Fruit fly (Drosophila melanogaster) whole organism, embryonic: ENCODE measurements around the gene CG1764.
A peak's percentile ranks its signal among the peaks of the same experiment; 100 is the strongest.

ENCODE experiments used
- Atf6 ChIP-seq: fragments of 200-800 bp; sonication (Bioruptor generic); IDR thresholded peaks from 2 replicates; pipeline ENCODE4 v1.3.6; 2022; ENCODE audit warnings: missing biosample characterization, missing genetic modification characterization
- Blimp-1 ChIP-seq: fragments of 200-800 bp; sonication (Bioruptor generic); optimal IDR thresholded peaks from 3 replicates; lab custom pipeline; 2018; ENCODE audit warnings: missing biosample characterization, missing genetic modification characterization, mild to moderate bottlenecking, moderate library complexity, missing genetic modification reagents
- Bteb2 ChIP-seq: fragments of 200-800 bp; sonication (Bioruptor generic); optimal IDR thresholded peaks from 2 replicates; lab custom pipeline; 2016; ENCODE audit warnings: missing biosample characterization, missing genetic modification characterization
- CG12155 ChIP-seq: fragments of 200-800 bp; sonication (Bioruptor generic); optimal IDR thresholded peaks from 3 replicates; lab custom pipeline; 2016; ENCODE audit warnings: missing biosample characterization, missing genetic modification characterization
- CG12659 ChIP-seq: fragments of 200-800 bp; sonication (Bioruptor generic); optimal IDR thresholded peaks from 3 replicates; lab custom pipeline; 2017; ENCODE audit warnings: mild to moderate bottlenecking, missing biosample characterization, missing genetic modification reagents, missing genetic modification characterization
- CG15073 ChIP-seq: fragments of 200-800 bp; sonication (Bioruptor generic); optimal IDR thresholded peaks from 2 replicates; lab custom pipeline; 2016; ENCODE audit warnings: missing biosample characterization, missing genetic modification characterization
- CG15601 ChIP-seq: fragments of 200-800 bp; sonication (Bioruptor generic); optimal IDR thresholded peaks from 3 replicates; lab custom pipeline; 2019; ENCODE audit warnings: missing biosample characterization, mild to moderate bottlenecking, missing genetic modification characterization, moderate library complexity
- CG17328 ChIP-seq: fragments of 200-800 bp; sonication (Bioruptor generic); IDR thresholded peaks from 2 replicates; pipeline ENCODE4 v1.3.6; 2022; ENCODE audit warnings: missing biosample characterization, missing genetic modification characterization
- CG17568 ChIP-seq: fragments of 200-800 bp; sonication (Bioruptor generic); optimal IDR thresholded peaks from 2 replicates; lab custom pipeline; 2018; ENCODE audit warnings: missing biosample characterization, mild to moderate bottlenecking, missing genetic modification characterization, moderate library complexity
- CG3065 ChIP-seq: fragments of 200-800 bp; sonication (Bioruptor generic); optimal IDR thresholded peaks from 2 replicates; lab custom pipeline; 2016; ENCODE audit warnings: missing biosample characterization, missing genetic modification characterization
- CG31388 ChIP-seq: fragments of 200-800 bp; sonication (Bioruptor generic); optimal IDR thresholded peaks from 2 replicates; lab custom pipeline; 2016; ENCODE audit warnings: missing biosample characterization, missing genetic modification characterization
- CG3281 ChIP-seq: fragments of 200-800 bp; sonication (Bioruptor generic); optimal IDR thresholded peaks from 3 replicates; lab custom pipeline; 2017; ENCODE audit warnings: missing biosample characterization, mild to moderate bottlenecking, missing genetic modification characterization
- CG4282 ChIP-seq: fragments of 200-800 bp; sonication (Bioruptor generic); optimal IDR thresholded peaks from 2 replicates; lab custom pipeline; 2016; ENCODE audit warnings: missing biosample characterization, missing genetic modification characterization
- CG7271 ChIP-seq: fragments of 200-800 bp; sonication (Bioruptor generic); optimal IDR thresholded peaks from 2 replicates; lab custom pipeline; 2018; ENCODE audit warnings: missing biosample characterization, mild to moderate bottlenecking, missing genetic modification characterization, moderate library complexity
- CG9876 ChIP-seq: fragments of 200-800 bp; sonication (Bioruptor generic); optimal IDR thresholded peaks from 2 replicates; lab custom pipeline; 2016; ENCODE audit warnings: missing biosample characterization, missing genetic modification characterization
- Dek ChIP-seq: fragments of 200-800 bp; sonication (Bioruptor generic); optimal IDR thresholded peaks from 3 replicates; lab custom pipeline; 2019; ENCODE audit warnings: missing biosample characterization, mild to moderate bottlenecking, missing genetic modification characterization, moderate library complexity
- Dref ChIP-seq: fragments of 200-800 bp; sonication (Bioruptor generic); IDR thresholded peaks from 2 replicates; pipeline ENCODE4 v1.3.6; 2022; ENCODE audit warnings: missing biosample characterization, missing genetic modification characterization
- E2f2 ChIP-seq: fragments of 200-800 bp; sonication (Bioruptor generic); IDR thresholded peaks from 2 replicates; pipeline ENCODE4 v1.3.6; 2022; ENCODE audit warnings: missing biosample characterization, missing genetic modification characterization
- ERR ChIP-seq: fragments of 200-800 bp; sonication (Bioruptor generic); optimal IDR thresholded peaks from 2 replicates; lab custom pipeline; 2016; ENCODE audit warnings: missing biosample characterization, missing genetic modification characterization
- H15 ChIP-seq: fragments of 200-800 bp; sonication (Bioruptor generic); IDR thresholded peaks from 3 replicates; pipeline ENCODE4 v1.3.6; 2022; ENCODE audit warnings: missing biosample characterization, missing genetic modification characterization
- HLH4C ChIP-seq: fragments of 200-800 bp; sonication (Bioruptor generic); IDR thresholded peaks from 3 replicates; pipeline ENCODE4 v1.3.6; 2022; ENCODE audit warnings: missing biosample characterization, missing genetic modification characterization; ENCODE audit not compliant: partially characterized antibody
- Hr39 ChIP-seq: fragments of >200 bp; optimal IDR thresholded peaks from 2 replicates; lab custom pipeline; 2017
- Hr51 ChIP-seq, 2 experiments: fragments of 200-800 bp; sonication (Bioruptor generic); optimal IDR thresholded peaks; 2 replicates in 1 of 2; 3 replicates in 1 of 2; lab custom pipeline; 2016 to 2018; ENCODE audit warnings: missing biosample characterization in 2 of 2, missing genetic modification characterization in 2 of 2, mild to moderate bottlenecking in 1 of 2, moderate library complexity in 1 of 2
- Lim3 ChIP-seq: fragments of 200-800 bp; sonication (Bioruptor generic); IDR thresholded peaks from 2 replicates; pipeline ENCODE4 v1.3.6; 2022; ENCODE audit warnings: missing biosample characterization, missing genetic modification characterization
- MESR4 ChIP-seq: fragments of 200-800 bp; sonication (Bioruptor generic); optimal IDR thresholded peaks from 2 replicates; lab custom pipeline; 2018; ENCODE audit warnings: missing biosample characterization, mild to moderate bottlenecking, missing genetic modification characterization, moderate library complexity
- Nf-YC ChIP-seq: fragments of 200-800 bp; optimal IDR thresholded peaks from 3 replicates; lab custom pipeline; 2019; ENCODE audit warnings: missing biosample characterization, mild to moderate bottlenecking, missing genetic modification characterization, moderate library complexity
- PHDP ChIP-seq: fragments of 200-800 bp; sonication (Bioruptor generic); optimal IDR thresholded peaks from 3 replicates; lab custom pipeline; 2018; ENCODE audit warnings: missing biosample characterization, mild to moderate bottlenecking, missing genetic modification characterization, moderate library complexity
- Ptx1 ChIP-seq: fragments of 200-800 bp; sonication (Bioruptor generic); IDR thresholded peaks from 2 replicates; pipeline ENCODE4 v1.3.6; 2022; ENCODE audit warnings: missing biosample characterization, missing genetic modification characterization
- Sin3A ChIP-seq: fragments of >200 bp; optimal IDR thresholded peaks from 2 replicates; lab custom pipeline; 2018
- ap ChIP-seq: fragments of 200-800 bp; sonication (Bioruptor generic); IDR thresholded peaks from 2 replicates; pipeline ENCODE4 v1.3.6; 2022; ENCODE audit warnings: missing biosample characterization, missing genetic modification characterization
- btn ChIP-seq: fragments of 200-800 bp; sonication (Bioruptor generic); optimal IDR thresholded peaks from 2 replicates; lab custom pipeline; 2016; ENCODE audit warnings: missing biosample characterization, missing genetic modification characterization
- chm ChIP-seq: fragments of 200-800 bp; sonication (Bioruptor generic); IDR thresholded peaks from 2 replicates; pipeline ENCODE4 v1.3.6; 2022; ENCODE audit warnings: missing biosample characterization, missing genetic modification characterization
- corto ChIP-seq: fragments of 200-800 bp; sonication (Bioruptor generic); optimal IDR thresholded peaks from 2 replicates; lab custom pipeline; 2016; ENCODE audit warnings: missing biosample characterization, mild to moderate bottlenecking, missing genetic modification characterization, moderate library complexity
- dan ChIP-seq: fragments of 200-800 bp; sonication (Bioruptor generic); IDR thresholded peaks from 2 replicates; pipeline ENCODE4 v1.3.6; 2022; ENCODE audit warnings: missing biosample characterization, missing genetic modification characterization
- disco-r ChIP-seq: fragments of 200-800 bp; sonication (Bioruptor generic); optimal IDR thresholded peaks from 2 replicates; lab custom pipeline; 2016; ENCODE audit warnings: missing biosample characterization, missing genetic modification characterization
- eve ChIP-seq, 2 experiments: fragments of >200 bp; optimal IDR thresholded peaks; 2 replicates each; lab custom pipeline; 2017; ENCODE audit warnings: missing biosample characterization in 2 of 2, missing genetic modification characterization in 2 of 2
- ftz-f1 ChIP-seq: fragments of 200-800 bp; sonication (Bioruptor generic); optimal IDR thresholded peaks from 2 replicates; lab custom pipeline; 2016; ENCODE audit warnings: missing biosample characterization, missing genetic modification characterization
- jing ChIP-seq: fragments of 200-800 bp; sonication (Bioruptor generic); optimal IDR thresholded peaks from 2 replicates; lab custom pipeline; 2018; ENCODE audit warnings: missing biosample characterization, mild to moderate bottlenecking, missing genetic modification characterization
- ken ChIP-seq: fragments of 200-800 bp; sonication (Bioruptor generic); IDR thresholded peaks from 3 replicates; pipeline ENCODE4 v1.3.6; 2022; ENCODE audit warnings: missing biosample characterization, missing genetic modification characterization
- nmo ChIP-seq: fragments of 200-800 bp; sonication (Bioruptor generic); optimal IDR thresholded peaks from 2 replicates; lab custom pipeline; 2018; ENCODE audit warnings: missing biosample characterization, mild to moderate bottlenecking, missing genetic modification characterization, moderate library complexity
- org-1 ChIP-seq: fragments of 200-800 bp; sonication (Bioruptor generic); optimal IDR thresholded peaks from 2 replicates; lab custom pipeline; 2017; ENCODE audit warnings: missing biosample characterization, missing genetic modification characterization
- otp ChIP-seq: fragments of 200-800 bp; sonication (Bioruptor generic); IDR thresholded peaks from 3 replicates; pipeline ENCODE4, ENCODE4 v1.3.6; 2022; ENCODE audit warnings: missing biosample characterization, missing genetic modification characterization
- p53 ChIP-seq: fragments of 200-800 bp; sonication (Bioruptor generic); optimal IDR thresholded peaks from 2 replicates; lab custom pipeline; 2016; ENCODE audit warnings: missing biosample characterization, missing genetic modification characterization
- phol ChIP-seq: fragments of 200-800 bp; sonication (Bioruptor generic); optimal IDR thresholded peaks from 3 replicates; lab custom pipeline; 2018; ENCODE audit warnings: missing biosample characterization, mild to moderate bottlenecking, missing genetic modification characterization, moderate library complexity
- scrt ChIP-seq: fragments of 200-800 bp; sonication (Bioruptor generic); optimal IDR thresholded peaks from 2 replicates; lab custom pipeline; 2018; ENCODE audit warnings: missing biosample characterization, mild to moderate bottlenecking, missing genetic modification characterization, moderate library complexity
- sens ChIP-seq: fragments of 200-800 bp; sonication (Bioruptor generic); peaks from one replicate; lab custom pipeline; 2016; ENCODE audit warnings: missing biosample characterization, missing genetic modification characterization
- trem ChIP-seq: fragments of 200-800 bp; optimal IDR thresholded peaks from 3 replicates; lab custom pipeline; 2019; ENCODE audit warnings: missing biosample characterization, mild to moderate bottlenecking, missing genetic modification characterization, moderate library complexity
- trh ChIP-seq: fragments of 200-800 bp; sonication (Bioruptor generic); optimal IDR thresholded peaks from 2 replicates; lab custom pipeline; 2016; ENCODE audit warnings: missing biosample characterization, missing genetic modification characterization
- tup ChIP-seq: fragments of 200-800 bp; sonication (Bioruptor generic); optimal IDR thresholded peaks from 2 replicates; lab custom pipeline; 2016; ENCODE audit warnings: missing biosample characterization, mild to moderate bottlenecking, missing genetic modification characterization, moderate library complexity
- vfl ChIP-seq: fragments of 200-800 bp; sonication (Bioruptor generic); optimal IDR thresholded peaks from 2 replicates; lab custom pipeline; 2016; ENCODE audit warnings: missing biosample characterization, missing genetic modification characterization
- z ChIP-seq: fragments of 200-800 bp; sonication (Bioruptor generic); IDR thresholded peaks from 3 replicates; pipeline ENCODE4 v1.3.6; 2022; ENCODE audit warnings: missing biosample characterization, missing genetic modification characterization
- zen2 ChIP-seq: fragments of 200-800 bp; sonication (Bioruptor generic); IDR thresholded peaks from 3 replicates; pipeline ENCODE4 v1.3.6; 2022; ENCODE audit warnings: missing biosample characterization, missing genetic modification characterization; ENCODE audit not compliant: partially characterized antibody

The CG1764 gene

DNA sequence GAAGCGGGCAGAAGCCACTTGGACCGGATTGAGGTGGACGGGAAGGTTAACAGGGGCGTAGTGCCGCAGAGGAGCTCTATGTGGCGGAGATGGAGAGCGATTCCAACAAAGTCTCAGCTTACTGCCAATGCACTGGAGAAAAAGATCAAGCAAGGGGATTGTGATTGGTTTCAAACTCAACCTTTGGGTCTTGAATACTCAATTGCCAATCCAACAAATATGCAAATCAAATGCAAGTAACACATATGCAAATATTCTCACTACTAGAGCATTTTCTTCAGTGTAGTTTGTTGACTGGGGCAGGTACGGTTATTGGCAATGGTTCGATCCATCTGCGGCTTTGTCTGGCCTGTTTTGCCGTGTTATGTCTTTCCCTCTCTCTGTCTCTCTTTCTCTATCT is 50.9 kb downstream of the CG1764 start (continued):
- TF ChIP-seq E2f2 (GFP tag; lab: Robert Waterston, UW): peak; percentile 53
- peak; percentile 88 for TF ChIP-seq nmo (GFP tag; lab: Kevin White, UChicago)
- peak; percentile 53 for TF ChIP-seq CG17568 (GFP tag; lab: Kevin White, UChicago)
- TF ChIP-seq Blimp-1 (GFP tag; lab: Kevin White, UChicago): peak; percentile 77
- no peak for TF ChIP-seq Nf-YC (tag; lab: Kevin White, UChicago)
- TF ChIP-seq CG17328: peak; percentile 74
- TF ChIP-seq ap (GFP tag; lab: Robert Waterston, UW): peak; percentile 59
- no peak for TF ChIP-seq CG7271 (tag; lab: Kevin White, UChicago)
- peak; percentile 66; the same call in 1 of the 3 replicates for TF ChIP-seq ken (GFP tag; lab: Robert Waterston, UW)
- TF ChIP-seq scrt (GFP tag; lab: Kevin White, UChicago): peak; percentile 46
- TF ChIP-seq Lim3 (GFP tag; lab: Robert Waterston, UW): peak; percentile 29; the same call in 1 of the 2 replicates
- peak; percentile 62 to 73 for TF ChIP-seq Hr51 (GFP tag; optimal IDR thresholded peaks at IDR 0.05; lab: Kevin White, UChicago)
- peak; percentile 81 for TF ChIP-seq H15 (GFP tag; lab: Robert Waterston, UW)
- peak in 1 of 2 experiments; percentile 86 for TF ChIP-seq eve (GFP tag; optimal IDR thresholded peaks at IDR 0.05; lab: Kevin White, UChicago)
- TF ChIP-seq PHDP (tag; lab: Kevin White, UChicago): peak; percentile 73
- peak; percentile 65 for TF ChIP-seq CG9876 (GFP tag; lab: Kevin White, UChicago)
- TF ChIP-seq btn: peak; percentile 69
- TF ChIP-seq corto: peak; percentile 86
- no peak for TF ChIP-seq trem (tag; lab: Kevin White, UChicago)
- peak; percentile 66; the same call in 1 of the 2 replicates for TF ChIP-seq Atf6
- no peak for TF ChIP-seq zen2 (GFP tag; lab: Robert Waterston, UW)
- no peak for TF ChIP-seq z (GFP tag; lab: Robert Waterston, UW)
- no peak for TF ChIP-seq CG4282 (GFP tag; lab: Kevin White, UChicago)
- peak; percentile 72 for TF ChIP-seq jing
- peak; percentile 65 for TF ChIP-seq Bteb2
- TF ChIP-seq HLH4C (GFP tag; lab: Robert Waterston, UW): no peak
- peak; percentile 81 for TF ChIP-seq Ptx1
- TF ChIP-seq CG15601 (tag; lab: Kevin White, UChicago): peak; percentile 63
- TF ChIP-seq trh (GFP tag; lab: Kevin White, UChicago): no peak
- TF ChIP-seq Dref: 0 out of 2 replicates have a peak, but pooled peaks have one; percentile 18
- TF ChIP-seq CG3065 (GFP tag; lab: Kevin White, UChicago): peak; percentile 25
- TF ChIP-seq chm (GFP tag; lab: Robert Waterston, UW): 0 out of 2 replicates have a peak, but pooled peaks have one; percentile 38
- peak; percentile 59 for TF ChIP-seq Dek (tag; lab: Kevin White, UChicago)
- TF ChIP-seq CG3281 (GFP tag; lab: Kevin White, UChicago): peak; percentile 62
- TF ChIP-seq sens: peak; percentile 93
- peak; percentile 69; the same call in 2 of the 3 replicates for TF ChIP-seq otp (GFP tag; lab: Robert Waterston, UW)
- TF ChIP-seq org-1 (GFP tag; lab: Kevin White, UChicago): peak; percentile 77
- TF ChIP-seq p53 (GFP tag; lab: Kevin White, UChicago): peak; percentile 71
- peak; percentile 72 for TF ChIP-seq CG12155 (GFP tag; lab: Kevin White, UChicago)
- TF ChIP-seq tup: peak; percentile 2
- TF ChIP-seq disco-r (GFP tag; lab: Kevin White, UChicago): peak; percentile 17
- peak; percentile 72 for TF ChIP-seq phol (tag; lab: Kevin White, UChicago)
- TF ChIP-seq CG15073 (GFP tag; lab: Kevin White, UChicago): no peak
- TF ChIP-seq ftz-f1 (GFP tag; lab: Kevin White, UChicago): no peak
- no peak for TF ChIP-seq Sin3A (lab: Kevin White, UChicago)
- peak; percentile 35 for TF ChIP-seq ERR (GFP tag; lab: Kevin White, UChicago)
- no peak for TF ChIP-seq MESR4 (GFP tag; lab: Kevin White, UChicago)
- TF ChIP-seq dan (GFP tag; lab: Robert Waterston, UW): no peak
- no peak for TF ChIP-seq CG31388 (GFP tag; lab: Kevin White, UChicago)
- no peak for TF ChIP-seq vfl (GFP tag; lab: Kevin White, UChicago)
- TF ChIP-seq Hr39 (lab: Kevin White, UChicago): no peak
- TF ChIP-seq CG12659 (GFP tag; lab: Kevin White, UChicago): peak; percentile 62
